Comparison of ENCODE assay signal across 5 fruit fly cellular contexts in the genomic region with DNA sequence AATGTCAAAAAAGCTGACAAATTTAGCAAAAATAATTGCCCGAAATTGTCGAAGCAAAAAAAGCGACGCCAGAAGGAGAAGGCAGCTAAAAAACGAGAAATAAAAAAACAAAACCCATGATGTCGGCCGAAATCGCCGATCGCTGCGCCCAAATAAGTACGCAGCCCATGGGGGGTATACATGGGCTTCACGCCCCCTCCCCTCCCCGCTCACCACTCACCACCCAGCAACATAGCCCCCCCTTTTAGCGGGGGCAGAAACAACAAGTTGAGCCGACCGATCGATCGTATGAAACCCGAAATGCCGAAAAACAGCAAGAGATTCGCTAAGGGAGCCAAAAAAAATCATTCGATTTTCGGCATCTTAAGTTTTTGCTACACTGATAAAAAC.
TF ChIP-seq lines count a peak whose summit lies in the region.

No protein-coding gene starts in this region.

- no peak for TF ChIP-seq CTCF in whole organism, embryonic (GFP tag; optimal IDR thresholded peaks at IDR 0.05; lab: Kevin White, UChicago)

TF ChIP-seq in whole organism, adult, 20 proteins besides CTCF, POLR2A, EP300 and RAD21:
- TF ChIP-seq bab1 (GFP tag; optimal IDR thresholded peaks at IDR 0.05; lab: Kevin White, UChicago) (no peak), toe (GFP tag; optimal IDR thresholded peaks at IDR 0.05; lab: Kevin White, UChicago) (no peak), ovo (GFP tag; optimal IDR thresholded peaks at IDR 0.05; lab: Kevin White, UChicago) (no peak), CG5204 (GFP tag; optimal IDR thresholded peaks at IDR 0.05; lab: Kevin White, UChicago) (no peak), CG11617 (GFP tag; optimal IDR thresholded peaks at IDR 0.05; lab: Kevin White, UChicago) (no peak), CG7101 (tag; optimal IDR thresholded peaks at IDR 0.05; lab: Kevin White, UChicago) (no peak), cnc (optimal IDR thresholded peaks at IDR 0.05; lab: Kevin White, UChicago) (no peak), CG1620 (GFP tag; optimal IDR thresholded peaks at IDR 0.05; lab: Kevin White, UChicago) (no peak), pad (GFP tag; optimal IDR thresholded peaks at IDR 0.05; lab: Kevin White, UChicago) (peak; percentile 39), tj (GFP tag; optimal IDR thresholded peaks at IDR 0.05; lab: Kevin White, UChicago) (peak; percentile 96)
TF ChIP-seq in whole organism, adult: peak in this region for 2.

TF ChIP-seq in whole organism, embryonic, 481 proteins besides CTCF, POLR2A, EP300 and RAD21 (continues in another document):
- TF ChIP-seq CG34376 (GFP tag; optimal IDR thresholded peaks at IDR 0.05; lab: Kevin White, UChicago) (peak; percentile 39), Rfx (GFP tag; IDR thresholded peaks at IDR 0.05; lab: Robert Waterston, UW) (peak; percentile 5; the same call in 1 of the 2 replicates), CG17912 (GFP tag; optimal IDR thresholded peaks at IDR 0.05; lab: Kevin White, UChicago) (no peak), CG14965 (GFP tag; optimal IDR thresholded peaks at IDR 0.05; lab: Kevin White, UChicago; ENCODE audit: borderline replicate concordance) (no peak), CG7786 (GFP tag; optimal IDR thresholded peaks at IDR 0.05; lab: Kevin White, UChicago) (no peak), CG6175 (GFP tag; IDR thresholded peaks at IDR 0.05; lab: Robert Waterston, UW) (peak; percentile 85), CkIIα-i1 (GFP tag; IDR thresholded peaks at IDR 0.05; lab: Robert Waterston, UW) (no peak), CG10565 (GFP tag; optimal IDR thresholded peaks at IDR 0.05; lab: Kevin White, UChicago) (no peak), Sin3A (optimal IDR thresholded peaks at IDR 0.05; lab: Kevin White, UChicago) (no peak), CG3407 (GFP tag; optimal IDR thresholded peaks at IDR 0.05; lab: Kevin White, UChicago) (no peak), CG18764 (GFP tag; optimal IDR thresholded peaks at IDR 0.05; lab: Kevin White, UChicago) (no peak), Deaf1 (tag; optimal IDR thresholded peaks at IDR 0.05; lab: Kevin White, UChicago) (peak; percentile 93), crol (GFP tag; IDR thresholded peaks at IDR 0.05; lab: Robert Waterston, UW) (peak; percentile 99), CG30403 (GFP tag; optimal IDR thresholded peaks at IDR 0.05; lab: Kevin White, UChicago) (no peak), mirr (GFP tag; optimal IDR thresholded peaks at IDR 0.05; lab: Kevin White, UChicago) (peak; percentile 67), CG10543 (GFP tag; optimal IDR thresholded peaks at IDR 0.05; lab: Kevin White, UChicago) (peak; percentile 86), Fer3 (tag; optimal IDR thresholded peaks at IDR 0.05; lab: Kevin White, UChicago) (no peak), bab2 (GFP tag; optimal IDR thresholded peaks at IDR 0.05; lab: Kevin White, UChicago) (no peak), HmgZ (tag; optimal IDR thresholded peaks at IDR 0.05; lab: Kevin White, UChicago) (peak; percentile 24)

TF ChIP-seq in whole organism, prepupa, 60 proteins besides CTCF, POLR2A, EP300 and RAD21:
- TF ChIP-seq dac (GFP tag; optimal IDR thresholded peaks at IDR 0.05; lab: Kevin White, UChicago) (no peak), CG6163 (GFP tag; IDR thresholded peaks at IDR 0.05; lab: Robert Waterston, UW) (peak; percentile 45; the same call in 1 of the 3 replicates), CG3032 (tag; optimal IDR thresholded peaks at IDR 0.05; lab: Kevin White, UChicago) (no peak), CG6854 (GFP tag; optimal IDR thresholded peaks at IDR 0.05; lab: Kevin White, UChicago) (peak; percentile 100), Eip93F (GFP tag; optimal IDR thresholded peaks at IDR 0.05; lab: Kevin White, UChicago) (no peak), fkh (GFP tag; optimal IDR thresholded peaks at IDR 0.05; lab: Kevin White, UChicago) (peak; percentile 39), eg (GFP tag; IDR thresholded peaks at IDR 0.05; lab: Robert Waterston, UW) (peak; percentile 62; the same call in 2 of the 3 replicates), CG8319 (GFP tag; optimal IDR thresholded peaks at IDR 0.05; lab: Kevin White, UChicago) (no peak), pdm3 (GFP tag; optimal IDR thresholded peaks at IDR 0.05; lab: Kevin White, UChicago) (no peak), OdsH (GFP tag; optimal IDR thresholded peaks at IDR 0.05; lab: Kevin White, UChicago) (no peak)

TF ChIP-seq in whole organism, pupa, 21 proteins besides CTCF, POLR2A, EP300 and RAD21:
- TF ChIP-seq Pif1A (GFP tag; optimal IDR thresholded peaks at IDR 0.05; lab: Kevin White, UChicago), result no peak
- peak; percentile 73 for TF ChIP-seq CG4496 (GFP tag; IDR thresholded peaks at IDR 0.05; lab: Robert Waterston, UW)
- no peak for TF ChIP-seq D1 (tag; optimal IDR thresholded peaks at IDR 0.05; lab: Kevin White, UChicago)
- TF ChIP-seq CG15710 (tag; optimal IDR thresholded peaks at IDR 0.05; lab: Kevin White, UChicago), result no peak
- TF ChIP-seq rn (GFP tag; IDR thresholded peaks at IDR 0.05; lab: Robert Waterston, UW), result 0 out of 2 replicates have a peak, but pooled peaks have one; percentile 51
- TF ChIP-seq CG10348 (GFP tag; IDR thresholded peaks at IDR 0.05; lab: Robert Waterston, UW), result no peak
- TF ChIP-seq Pif1B (GFP tag; optimal IDR thresholded peaks at IDR 0.05; lab: Kevin White, UChicago), result no peak
- no peak for TF ChIP-seq CG8301 (tag; optimal IDR thresholded peaks at IDR 0.05; lab: Kevin White, UChicago)
- no peak for TF ChIP-seq CG14655 (GFP tag; optimal IDR thresholded peaks at IDR 0.05; lab: Kevin White, UChicago)
- no peak for TF ChIP-seq EcR (GFP tag; optimal IDR thresholded peaks at IDR 0.05; lab: Kevin White, UChicago)
- TF ChIP-seq fd96Ca (GFP tag; IDR thresholded peaks at IDR 0.05; lab: Robert Waterston, UW), result peak; percentile 60; the same call in 1 of the 3 replicates
- TF ChIP-seq CG8159 (tag; optimal IDR thresholded peaks at IDR 0.05; lab: Kevin White, UChicago), result no peak
- no peak for TF ChIP-seq CG34367 (tag; optimal IDR thresholded peaks at IDR 0.05; lab: Kevin White, UChicago)
- no peak for TF ChIP-seq CG13204 (GFP tag; optimal IDR thresholded peaks at IDR 0.05; lab: Kevin White, UChicago)
- no peak for TF ChIP-seq CG9948 (tag; optimal IDR thresholded peaks at IDR 0.05; lab: Kevin White, UChicago)
- TF ChIP-seq gl (tag; optimal IDR thresholded peaks at IDR 0.05; lab: Kevin White, UChicago), result no peak
- TF ChIP-seq Ets98B (GFP tag; IDR thresholded peaks at IDR 0.05; lab: Robert Waterston, UW), result peak; percentile 50; the same call in 1 of the 2 replicates
- no peak for TF ChIP-seq Snoo (tag; optimal IDR thresholded peaks at IDR 0.05; lab: Kevin White, UChicago)
- peak; percentile 70 for TF ChIP-seq CG32121 (GFP tag; IDR thresholded peaks at IDR 0.05; lab: Robert Waterston, UW)
- peak; percentile 42; the same call in 1 of the 2 replicates for TF ChIP-seq CG12605 (GFP tag; IDR thresholded peaks at IDR 0.05; lab: Robert Waterston, UW)
- no peak for TF ChIP-seq CG17806 (tag; optimal IDR thresholded peaks at IDR 0.05; lab: Kevin White, UChicago)

TF ChIP-seq in whole organism, wandering third instar larva, 38 proteins besides CTCF, POLR2A, EP300 and RAD21:
- no peak for TF ChIP-seq br (GFP tag; optimal IDR thresholded peaks at IDR 0.05; lab: Kevin White, UChicago)
- TF ChIP-seq pan (optimal IDR thresholded peaks at IDR 0.05; lab: Kevin White, UChicago), result no peak
- TF ChIP-seq jim (GFP tag; optimal IDR thresholded peaks at IDR 0.05; lab: Kevin White, UChicago), result peak; percentile 88
- no peak for TF ChIP-seq brk (GFP tag; optimal IDR thresholded peaks at IDR 0.05; lab: Kevin White, UChicago)
- TF ChIP-seq woc (GFP tag; optimal IDR thresholded peaks at IDR 0.05; lab: Kevin White, UChicago), result no peak
- TF ChIP-seq Rel (GFP tag; optimal IDR thresholded peaks at IDR 0.05; lab: Kevin White, UChicago), result no peak
- peak; percentile 92 for TF ChIP-seq Rel (tag; optimal IDR thresholded peaks at IDR 0.05; lab: Kevin White, UChicago)
- TF ChIP-seq CrebA (GFP tag; optimal IDR thresholded peaks at IDR 0.05; lab: Kevin White, UChicago; ENCODE audit: borderline replicate concordance), result no peak
